Fruit fly (Drosophila melanogaster) Kc167 (cell line): Measurements from ENCODE around the gene CG5906.

Source experiments
- Myc ChIP-seq: fragments of >200 bp; optimal IDR thresholded peaks from 2 replicates; lab custom pipeline; 2017; ENCODE audit warnings: missing external identifiers
- Sin3A ChIP-seq: fragments of >200 bp; optimal IDR thresholded peaks from 2 replicates; lab custom pipeline; 2018; ENCODE audit warnings: missing external identifiers
- h ChIP-seq: fragments of >200 bp; optimal IDR thresholded peaks from 3 replicates; lab custom pipeline; 2018; ENCODE audit warnings: missing external identifiers
- insv ChIP-seq: fragments of >200 bp; optimal IDR thresholded peaks from 3 replicates; lab custom pipeline; 2018; ENCODE audit warnings: missing external identifiers
- psq ChIP-seq: fragments of >200 bp; optimal IDR thresholded peaks from 2 replicates; lab custom pipeline; 2017; ENCODE audit warnings: missing external identifiers
- ttk ChIP-seq: sonication (Bioruptor generic); optimal IDR thresholded peaks from 2 replicates; lab custom pipeline; 2017; ENCODE audit warnings: missing external identifiers

Gene CG5906

dm6 chr3L:11871205-11871604 is at the start of gene CG5906:
CG5906 (minus strand) TSS chr3L:11871305.
- no peak for TF ChIP-seq Sin3A (lab: Kevin White, UChicago)
- no peak for TF ChIP-seq h
- no peak for TF ChIP-seq psq

dm6 chr3L:11918217-11918616 is 47.1 kb upstream of the CG5906 start:
- TF ChIP-seq insv (lab: Kevin White, UChicago) (no peak), h (no peak), Myc (lab: Kevin White, UChicago) (no peak), ttk (no peak), Sin3A (lab: Kevin White, UChicago) (no peak), psq (no peak)

dm6 chr3L:11896756-11897155 is 25.7 kb upstream of the CG5906 start:
- no peak for TF ChIP-seq Myc (lab: Kevin White, UChicago)
- TF ChIP-seq psq: no peak
- TF ChIP-seq ttk: no peak
- no peak for TF ChIP-seq insv (lab: Kevin White, UChicago)
- no peak for TF ChIP-seq h
- TF ChIP-seq Sin3A (lab: Kevin White, UChicago): no peak

dm6 chr3L:11892766-11893165 is 21.7 kb upstream of the CG5906 start:
- TF ChIP-seq Myc (lab: Kevin White, UChicago): no peak
- TF ChIP-seq h: no peak
- no peak for TF ChIP-seq psq
- no peak for TF ChIP-seq Sin3A (lab: Kevin White, UChicago)
- no peak for TF ChIP-seq ttk
- TF ChIP-seq insv (lab: Kevin White, UChicago): no peak

dm6 chr3L:11888910-11889309 is 17.8 kb upstream of the CG5906 start, which contains the start of gene CG5897:
CG5897 (minus strand) TSS chr3L:11889010.
- TF ChIP-seq ttk: no peak
- TF ChIP-seq Sin3A (lab: Kevin White, UChicago): no peak
- TF ChIP-seq insv (lab: Kevin White, UChicago): no peak
- TF ChIP-seq h: no peak
- no peak for TF ChIP-seq psq
- TF ChIP-seq Myc (lab: Kevin White, UChicago): no peak

dm6 chr3L:11881084-11881483 is 10.0 kb upstream of the CG5906 start, which contains the start of gene CCDC151:
CCDC151 (plus strand) TSS chr3L:11881384.
- TF ChIP-seq Myc (lab: Kevin White, UChicago) (no peak), ttk (no peak), Sin3A (lab: Kevin White, UChicago) (no peak), h (no peak), psq (no peak), insv (lab: Kevin White, UChicago) (no peak)

- TF ChIP-seq Sin3A (lab: Kevin White, UChicago): no peak
Measured at dm6 chr3L:11878815-11879214, 7.7 kb upstream of the CG5906 start, which contains the start of gene Sprn. Sprn (plus strand) TSS chr3L:11879115.

dm6 chr3L:11876036-11876435 is 4.9 kb upstream of the CG5906 start:
- TF ChIP-seq psq (no peak), insv (lab: Kevin White, UChicago) (no peak), Myc (lab: Kevin White, UChicago) (no peak), ttk (no peak), h (no peak), Sin3A (lab: Kevin White, UChicago) (no peak)

- TF ChIP-seq ttk: no peak
- TF ChIP-seq Myc (lab: Kevin White, UChicago): no peak
- no peak for TF ChIP-seq Sin3A (lab: Kevin White, UChicago)
- no peak for TF ChIP-seq psq
- TF ChIP-seq insv (lab: Kevin White, UChicago): no peak
- TF ChIP-seq h: no peak
Measured at dm6 chr3L:11874758-11875157, 3.7 kb upstream of the CG5906 start.

dm6 chr3L:11869328-11869727 is 1.8 kb downstream of the CG5906 start:
- TF ChIP-seq ttk: no peak
- TF ChIP-seq insv (lab: Kevin White, UChicago): no peak
- no peak for TF ChIP-seq psq
- TF ChIP-seq Myc (lab: Kevin White, UChicago): no peak
- TF ChIP-seq Sin3A (lab: Kevin White, UChicago): no peak
- no peak for TF ChIP-seq h

- TF ChIP-seq h (no peak), ttk (no peak), Myc (lab: Kevin White, UChicago) (no peak), insv (lab: Kevin White, UChicago) (no peak), psq (no peak), Sin3A (lab: Kevin White, UChicago) (no peak)
Measured at dm6 chr3L:11863587-11863986, 7.5 kb downstream of the CG5906 start.

- TF ChIP-seq insv (lab: Kevin White, UChicago): no peak
- no peak for TF ChIP-seq Myc (lab: Kevin White, UChicago)
- no peak for TF ChIP-seq ttk
- TF ChIP-seq h: no peak
- TF ChIP-seq psq: no peak
- no peak for TF ChIP-seq Sin3A (lab: Kevin White, UChicago)
Measured at dm6 chr3L:11862266-11862665, 8.8 kb downstream of the CG5906 start.

- TF ChIP-seq h (no peak), Myc (lab: Kevin White, UChicago) (no peak), insv (lab: Kevin White, UChicago) (no peak), psq (no peak), Sin3A (lab: Kevin White, UChicago) (no peak), ttk (no peak)
Measured at dm6 chr3L:11858745-11859144, 12.4 kb downstream of the CG5906 start.

- TF ChIP-seq psq (no peak), h (no peak)
Measured at dm6 chr3L:11852924-11853323, 18.2 kb downstream of the CG5906 start.
